Worm (Caenorhabditis elegans) whole organism, late embryonic: Measurements from ENCODE around the gene ckc-1.

Source experiments
- C38D4.7 ChIP-seq: fragments of 200-800 bp; sonication (Bioruptor generic); optimal IDR thresholded peaks from 2 replicates; lab custom pipeline; 2018; ENCODE audit warnings: mild to moderate bottlenecking, missing genetic modification characterization, moderate library complexity, missing compliant biosample characterization
- K02D7.2 ChIP-seq: sonication (generic microtip); optimal IDR thresholded peaks from 2 replicates; lab custom pipeline; 2017; ENCODE audit warnings: mild to moderate bottlenecking, missing genetic modification characterization, missing compliant biosample characterization
- ceh-18 ChIP-seq: sonication (generic microtip); optimal IDR thresholded peaks from 2 replicates; lab custom pipeline; 2016; ENCODE audit warnings: missing genetic modification characterization, missing compliant biosample characterization
- ceh-19 ChIP-seq: fragments of 200-800 bp; sonication (Bioruptor generic); optimal IDR thresholded peaks from 2 replicates; lab custom pipeline; 2018; ENCODE audit warnings: mild to moderate bottlenecking, missing genetic modification characterization, missing compliant biosample characterization
- ceh-2 ChIP-seq: sonication (generic microtip); optimal IDR thresholded peaks from 2 replicates; lab custom pipeline; 2016; ENCODE audit warnings: missing genotype, missing genetic modification characterization, missing compliant biosample characterization
- ceh-24 ChIP-seq: sonication (generic microtip); optimal IDR thresholded peaks from 2 replicates; lab custom pipeline; 2016; ENCODE audit warnings: mild to moderate bottlenecking, missing genetic modification characterization, missing compliant biosample characterization
- ceh-45 ChIP-seq: fragments of 200-800 bp; sonication (Bioruptor generic); IDR thresholded peaks from 2 replicates; pipeline ENCODE4 v1.3.6; 2022; ENCODE audit warnings: missing genetic modification reagents, missing genetic modification characterization, missing compliant biosample characterization
- ceh-6 ChIP-seq: fragments of 200-800 bp; sonication (Bioruptor generic); optimal IDR thresholded peaks from 2 replicates; lab custom pipeline; 2018; ENCODE audit warnings: mild to moderate bottlenecking, missing genetic modification characterization, missing compliant biosample characterization
- dve-1 ChIP-seq: sonication (generic microtip); optimal IDR thresholded peaks from 2 replicates; lab custom pipeline; 2017; ENCODE audit warnings: antibody characterized with exemption, mild to moderate bottlenecking, missing genetic modification characterization, missing compliant biosample characterization
- elt-2 ChIP-seq: sonication (generic microtip); optimal IDR thresholded peaks from 2 replicates; lab custom pipeline; 2016; ENCODE audit warnings: missing genetic modification reagents, missing genetic modification characterization, missing compliant biosample characterization
- elt-4 ChIP-seq: sonication (generic microtip); optimal IDR thresholded peaks from 2 replicates; lab custom pipeline; 2016; ENCODE audit warnings: missing genetic modification characterization, missing compliant biosample characterization
- eyg-1 ChIP-seq: sonication (generic microtip); optimal IDR thresholded peaks from 2 replicates; lab custom pipeline; 2016; ENCODE audit warnings: missing genotype, missing genetic modification characterization, missing compliant biosample characterization
- fkh-10 ChIP-seq: fragments of 150-350 bp; optimal IDR thresholded peaks from 2 replicates; lab custom pipeline; 2014; ENCODE audit warnings: missing biosample characterization, missing genetic modification reagents, missing genetic modification characterization
- gmeb-2 ChIP-seq: sonication (generic microtip); optimal IDR thresholded peaks from 2 replicates; lab custom pipeline; 2016; ENCODE audit warnings: missing genetic modification characterization, inconsistent platforms, missing compliant biosample characterization
- nhr-11 ChIP-seq: fragments of 150-350 bp; optimal IDR thresholded peaks from 2 replicates; lab custom pipeline; 2014; ENCODE audit warnings: missing biosample characterization, missing genetic modification characterization
- nhr-232 ChIP-seq: sonication (generic microtip); optimal IDR thresholded peaks from 2 replicates; lab custom pipeline; 2016; ENCODE audit warnings: missing genetic modification characterization, missing compliant biosample characterization
- npax-4 ChIP-seq: sonication (generic microtip); optimal IDR thresholded peaks from 2 replicates; lab custom pipeline; 2016; ENCODE audit warnings: missing genetic modification characterization, missing compliant biosample characterization
- pat-9 ChIP-seq: fragments of 200-800 bp; sonication (Bioruptor generic); optimal IDR thresholded peaks from 2 replicates; lab custom pipeline; 2018; ENCODE audit warnings: mild to moderate bottlenecking, missing genetic modification characterization, moderate library complexity, missing compliant biosample characterization
- pha-4 ChIP-seq: fragments of 150-350 bp; optimal IDR thresholded peaks from 2 replicates; lab custom pipeline; 2018; ENCODE audit warnings: missing biosample characterization, missing genetic modification reagents, missing genetic modification characterization
- pqm-1 ChIP-seq: sonication (generic microtip); optimal IDR thresholded peaks from 2 replicates; lab custom pipeline; 2016; ENCODE audit warnings: missing genetic modification characterization, missing compliant biosample characterization
- pros-1 ChIP-seq: fragments of 150-350 bp; optimal IDR thresholded peaks from 2 replicates; lab custom pipeline; 2014; ENCODE audit warnings: missing biosample characterization, missing genetic modification reagents, missing genetic modification characterization
- ref-2 ChIP-seq: sonication (generic microtip); optimal IDR thresholded peaks from 2 replicates; lab custom pipeline; 2016; ENCODE audit warnings: missing genetic modification characterization, missing compliant biosample characterization
- sox-2 ChIP-seq: fragments of 200-800 bp; sonication (Bioruptor generic); IDR thresholded peaks from 2 replicates; pipeline ENCODE4 v1.3.6; 2022; ENCODE audit warnings: missing genetic modification reagents, missing genetic modification characterization, missing compliant biosample characterization
- tbx-7 ChIP-seq: sonication (generic microtip); optimal IDR thresholded peaks from 2 replicates; lab custom pipeline; 2016; ENCODE audit warnings: missing genotype, missing genetic modification characterization, missing compliant biosample characterization
- unc-42 ChIP-seq: sonication (generic microtip); optimal IDR thresholded peaks from 2 replicates; lab custom pipeline; 2016; ENCODE audit warnings: missing genotype, missing genetic modification characterization, missing compliant biosample characterization

Gene ckc-1

DNA sequence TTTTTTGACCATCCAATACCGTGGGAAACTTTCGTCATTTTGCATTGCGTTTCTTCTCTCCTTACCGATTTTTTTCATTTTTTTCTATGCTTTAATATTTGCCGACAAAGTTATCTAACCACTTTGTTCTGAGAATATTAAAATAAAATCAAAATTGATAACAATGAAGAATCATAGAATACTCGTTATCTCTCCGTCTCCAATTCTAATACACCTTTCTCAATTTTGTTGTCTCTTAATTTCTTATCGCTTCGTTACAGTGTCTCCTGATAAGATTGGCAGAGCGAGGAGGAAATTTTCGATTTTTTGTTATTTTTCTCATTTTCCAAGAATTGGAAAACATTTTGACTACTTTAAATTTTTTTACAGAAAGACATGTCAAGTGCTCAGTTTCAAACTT, at the start of gene ckc-1:
Gene ckc-1 (plus strand): TSS at position 368 of the 400 bp plus-strand sequence.
- TF ChIP-seq pros-1 (tag; lab: Kevin White, UChicago) (no peak), pqm-1 (peak; percentile 37), elt-2 (peak; percentile 97), ceh-2 (tag; lab: Kevin White, UChicago) (no peak), ceh-19 (GFP tag; lab: Kevin White, UChicago) (no peak)

ce11 chrX:3526712-3527111, 49.7 kb upstream of the ckc-1 start:
- TF ChIP-seq ref-2 (tag; lab: Kevin White, UChicago) (no peak), gmeb-2 (tag; lab: Kevin White, UChicago) (no peak), ceh-6 (GFP tag; lab: Kevin White, UChicago) (no peak), pros-1 (tag; lab: Kevin White, UChicago) (no peak), pqm-1 (no peak), C38D4.7 (GFP tag; lab: Kevin White, UChicago) (no peak)
- TF ChIP-seq, all 69 proteins: peak for 0

DNA sequence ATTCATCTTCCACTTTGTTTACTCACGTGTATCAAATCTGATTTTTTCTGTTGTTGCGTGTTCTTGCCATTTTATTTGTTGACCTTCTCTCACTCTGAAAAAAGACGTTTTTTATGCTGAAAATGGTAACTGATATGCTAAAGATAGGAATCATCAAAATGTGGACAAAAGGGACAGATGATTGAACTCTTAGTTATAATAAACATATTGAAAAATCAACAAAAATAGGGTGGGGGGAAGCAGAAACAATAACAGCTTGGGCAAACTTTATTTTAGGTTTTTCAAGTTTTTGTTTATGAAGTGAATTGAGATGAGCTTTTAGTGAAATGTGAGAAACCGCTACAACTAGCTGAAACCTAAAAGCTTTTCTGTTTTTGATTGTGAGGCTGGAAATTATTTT, 43.5 kb upstream of the ckc-1 start, which contains the start of gene F56B6.6:
Gene F56B6.6 (minus strand): TSS at position 101 of the 400 bp plus-strand sequence.
- no peak for TF ChIP-seq ref-2 (tag; lab: Kevin White, UChicago)
- no peak for TF ChIP-seq ceh-45 (GFP tag; lab: Robert Waterston, UW)
- no peak for TF ChIP-seq elt-4 (tag; lab: Kevin White, UChicago)
- TF ChIP-seq npax-4 (tag; lab: Kevin White, UChicago) = no peak
- no peak for TF ChIP-seq dve-1 (tag; lab: Kevin White, UChicago)
- TF ChIP-seq nhr-232 (tag; lab: Kevin White, UChicago) = no peak
- TF ChIP-seq pat-9 (tag; lab: Kevin White, UChicago) = no peak
- TF ChIP-seq eyg-1 (tag; lab: Kevin White, UChicago) = no peak
- TF ChIP-seq ceh-24 (tag; lab: Kevin White, UChicago) = no peak
- no peak for TF ChIP-seq K02D7.2 (tag; lab: Kevin White, UChicago)
- TF ChIP-seq pha-4 (tag; lab: Kevin White, UChicago) = no peak
- no peak for TF ChIP-seq gmeb-2 (tag; lab: Kevin White, UChicago)
- TF ChIP-seq nhr-11 (tag; lab: Kevin White, UChicago) = no peak
- no peak for TF ChIP-seq elt-2
- no peak for TF ChIP-seq ceh-2 (tag; lab: Kevin White, UChicago)
- TF ChIP-seq ceh-6 (GFP tag; lab: Kevin White, UChicago) = no peak
- no peak for TF ChIP-seq pqm-1

ce11 chrX:3534218-3534617, 42.2 kb upstream of the ckc-1 start:
- TF ChIP-seq fkh-10 = no peak
- peak; percentile 11 for TF ChIP-seq pqm-1
- TF ChIP-seq elt-2 = peak; percentile 93
- no peak for TF ChIP-seq tbx-7

DNA sequence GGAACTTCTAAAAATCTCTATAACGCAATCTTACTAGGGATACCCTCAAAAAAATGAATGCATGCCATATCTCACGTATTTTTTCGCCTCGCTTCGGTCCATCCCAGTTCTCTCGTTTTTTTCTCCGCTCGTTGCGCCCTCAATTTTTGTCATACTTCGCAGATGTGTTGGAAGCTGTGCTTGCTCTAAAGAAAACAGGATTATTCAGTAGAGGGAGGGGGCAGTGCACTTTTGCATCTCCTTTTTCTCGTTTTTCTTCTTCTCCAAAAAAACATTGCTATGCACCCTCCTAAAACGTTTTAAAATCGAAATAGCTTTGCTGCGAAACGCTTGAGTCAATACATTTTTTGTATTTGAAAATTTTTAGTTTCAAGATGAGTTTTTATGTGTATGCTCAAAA, 40.9 kb upstream of the ckc-1 start:
- TF ChIP-seq nhr-232 (tag; lab: Kevin White, UChicago) (no peak), ceh-2 (tag; lab: Kevin White, UChicago) (no peak), unc-42 (peak; percentile 72), K02D7.2 (tag; lab: Kevin White, UChicago) (no peak), ceh-45 (GFP tag; lab: Robert Waterston, UW) (no peak)

- TF ChIP-seq ceh-18 (peak; percentile 68), sox-2 (GFP tag; lab: Robert Waterston, UW) (no peak)
Measured at ce11 chrX:3536302-3537251, 39.8 kb upstream of the ckc-1 start.

ce11 chrX:3537335-3537734, 39.1 kb upstream of the ckc-1 start, which contains the start of gene gyg-1:
gyg-1 (plus strand) TSS chrX:3537635.
- TF ChIP-seq ceh-2 (tag; lab: Kevin White, UChicago) (no peak), nhr-232 (tag; lab: Kevin White, UChicago) (peak; percentile 9)
